Worm (Caenorhabditis elegans) whole organism, young adult: ENCODE results near the gene cyp-35A5.

Experiments used
- F23B12.7 ChIP-seq: sonication (generic microtip); optimal IDR thresholded peaks from 2 replicates; lab custom pipeline; 2017; ENCODE audit warnings: missing genetic modification characterization, mild to moderate bottlenecking, missing compliant biosample characterization, antibody characterized with exemption, moderate library complexity; ENCODE audit not compliant: insufficient read depth
- F49E8.2 ChIP-seq: sonication (generic microtip); optimal IDR thresholded peaks from 3 replicates; lab custom pipeline; 2017; ENCODE audit warnings: missing genetic modification characterization, mild to moderate bottlenecking, missing compliant biosample characterization, antibody characterized with exemption, moderate library complexity; ENCODE audit not compliant: insufficient read depth
- F52B5.7 ChIP-seq: sonication (generic microtip); optimal IDR thresholded peaks from 2 replicates; lab custom pipeline; 2016; ENCODE audit warnings: mild to moderate bottlenecking, missing genetic modification characterization, missing compliant biosample characterization
- T07F8.4 ChIP-seq: sonication (generic microtip); optimal IDR thresholded peaks from 2 replicates; lab custom pipeline; 2016; ENCODE audit warnings: mild to moderate bottlenecking, missing genetic modification characterization, moderate library complexity, missing compliant biosample characterization
- T26A5.8 ChIP-seq: sonication (generic microtip); optimal IDR thresholded peaks from 2 replicates; lab custom pipeline; 2016; ENCODE audit warnings: missing genetic modification characterization, missing compliant biosample characterization
- Y56A3A.18 ChIP-seq: fragments of 200-800 bp; sonication (Bioruptor generic); IDR thresholded peaks from 2 replicates; pipeline ENCODE4 v1.3.6; 2022; ENCODE audit warnings: missing genetic modification reagents, missing genetic modification characterization, missing compliant biosample characterization
- Y67H2A.10 ChIP-seq: fragments of 200-800 bp; sonication (Bioruptor generic); conservative IDR thresholded peaks from 2 replicates; pipeline ENCODE4 v1.3.6; 2022; ENCODE audit warnings: missing genetic modification reagents, missing genetic modification characterization, missing compliant biosample characterization
- Y79H2A.3 ChIP-seq: fragments of 200-800 bp; sonication (Bioruptor generic); conservative IDR thresholded peaks from 2 replicates; pipeline ENCODE4 v1.3.6; 2022; ENCODE audit warnings: missing genetic modification reagents, missing genetic modification characterization, missing compliant biosample characterization
- ZK185.1 ChIP-seq: sonication (generic microtip); optimal IDR thresholded peaks from 2 replicates; lab custom pipeline; 2016; ENCODE audit warnings: mild to moderate bottlenecking, missing genetic modification characterization, missing compliant biosample characterization; ENCODE audit not compliant: poor library complexity, severe bottlenecking
- aptf-3 ChIP-seq: fragments of 200-800 bp; sonication (Bioruptor generic); IDR thresholded peaks from 2 replicates; pipeline ENCODE4 v1.3.6; 2022; ENCODE audit warnings: missing genetic modification characterization, missing compliant biosample characterization
- cebp-2 ChIP-seq: fragments of 200-800 bp; sonication (Bioruptor generic); IDR thresholded peaks from 2 replicates; pipeline ENCODE4 v1.3.6; 2022; ENCODE audit warnings: missing genetic modification characterization, missing compliant biosample characterization
- die-1 ChIP-seq: sonication (generic microtip); optimal IDR thresholded peaks from 2 replicates; lab custom pipeline; 2016; ENCODE audit warnings: missing genotype, mild to moderate bottlenecking, missing genetic modification characterization, missing compliant biosample characterization
- egl-44 ChIP-seq: fragments of 200-800 bp; sonication (Bioruptor generic); IDR thresholded peaks from 2 replicates; pipeline ENCODE4 v1.3.6; 2022; ENCODE audit warnings: missing genetic modification reagents, missing genetic modification characterization, missing compliant biosample characterization
- ekl-4 ChIP-seq: fragments of 200-800 bp; sonication (Bioruptor generic); IDR thresholded peaks from 2 replicates; pipeline ENCODE4 v1.3.6; 2022; ENCODE audit warnings: missing genetic modification reagents, missing genetic modification characterization, missing compliant biosample characterization
- ets-4 ChIP-seq: fragments of 200-800 bp; sonication (Bioruptor generic); optimal IDR thresholded peaks from 2 replicates; lab custom pipeline; 2018; ENCODE audit warnings: mild to moderate bottlenecking, missing genetic modification characterization, missing compliant biosample characterization
- fkh-3 ChIP-seq: sonication (generic microtip); optimal IDR thresholded peaks from 2 replicates; lab custom pipeline; 2016; ENCODE audit warnings: mild to moderate bottlenecking, missing genetic modification characterization, missing compliant biosample characterization
- gei-17 ChIP-seq: fragments of 200-800 bp; sonication (Bioruptor generic); optimal IDR thresholded peaks from 2 replicates; lab custom pipeline; 2018; ENCODE audit warnings: mild to moderate bottlenecking, missing genetic modification characterization, missing compliant biosample characterization
- hrde-1 ChIP-seq: sonication (generic microtip); optimal IDR thresholded peaks from 2 replicates; lab custom pipeline; 2016; ENCODE audit warnings: missing genetic modification characterization, mild to moderate bottlenecking, missing compliant biosample characterization, moderate library complexity, missing genotype, missing genetic modification reagents, borderline replicate concordance
- lin-26 ChIP-seq: fragments of 200-800 bp; sonication (Bioruptor generic); IDR thresholded peaks from 2 replicates; pipeline ENCODE4 v1.3.6; 2022; ENCODE audit warnings: missing genetic modification reagents, missing genetic modification characterization, missing compliant biosample characterization
- lin-40 ChIP-seq: sonication (generic microtip); optimal IDR thresholded peaks from 2 replicates; lab custom pipeline; 2016; ENCODE audit warnings: missing genetic modification characterization, mild to moderate bottlenecking, missing compliant biosample characterization, missing genotype, missing genetic modification reagents
- lin-54 ChIP-seq: fragments of 200-800 bp; sonication (Bioruptor generic); optimal IDR thresholded peaks from 2 replicates; lab custom pipeline; 2018; ENCODE audit warnings: mild to moderate bottlenecking, missing genetic modification characterization, missing compliant biosample characterization
- lir-1 ChIP-seq: fragments of 200-800 bp; sonication (Bioruptor generic); conservative IDR thresholded peaks from 2 replicates; pipeline ENCODE4 v1.3.6; 2022; ENCODE audit warnings: missing genetic modification reagents, missing genetic modification characterization, missing compliant biosample characterization
- madf-3 ChIP-seq: fragments of 200-800 bp; sonication (Bioruptor generic); IDR thresholded peaks from 2 replicates; pipeline ENCODE4 v1.3.6; 2022; ENCODE audit warnings: missing genetic modification reagents, missing genetic modification characterization, missing compliant biosample characterization
- mel-28 ChIP-seq: sonication (generic microtip); optimal IDR thresholded peaks from 2 replicates; lab custom pipeline; 2016; ENCODE audit warnings: borderline replicate concordance, mild to moderate bottlenecking, missing genetic modification characterization, missing compliant biosample characterization
- mxl-1 ChIP-seq: sonication (generic microtip); optimal IDR thresholded peaks from 2 replicates; lab custom pipeline; 2016; ENCODE audit warnings: missing genetic modification characterization, missing compliant biosample characterization
- nfya-2 ChIP-seq: fragments of 200-800 bp; sonication (Bioruptor generic); IDR thresholded peaks from 2 replicates; pipeline ENCODE4 v1.3.6; 2022; ENCODE audit warnings: missing genetic modification reagents, missing genetic modification characterization, missing compliant biosample characterization
- nhr-120 ChIP-seq: fragments of 200-800 bp; sonication (Bioruptor generic); IDR thresholded peaks from 2 replicates; pipeline ENCODE4 v1.3.6; 2022; ENCODE audit warnings: missing genetic modification characterization, missing compliant biosample characterization
- rcor-1 ChIP-seq: fragments of 200-800 bp; sonication (Bioruptor generic); IDR thresholded peaks from 2 replicates; pipeline ENCODE4 v1.3.6; 2022; ENCODE audit warnings: missing genetic modification reagents, missing genetic modification characterization, missing compliant biosample characterization
- rpc-1 ChIP-seq, 2 experiments: fragments of 150-350 bp in 1 of 2; sonication (generic microtip) in 1 of 2; optimal IDR thresholded peaks; 2 replicates each; lab custom pipeline; 2014 to 2018; ENCODE audit warnings: missing biosample characterization in 1 of 2, missing genetic modification characterization in 1 of 2, missing genetic modification reagents in 1 of 2, missing genotype in 1 of 2
- sea-2 ChIP-seq: fragments of 200-800 bp; sonication (Bioruptor generic); IDR thresholded peaks from 2 replicates; pipeline ENCODE4 v1.3.6; 2022; ENCODE audit warnings: missing genetic modification characterization, missing compliant biosample characterization
- snpc-1.3 ChIP-seq: sonication (generic microtip); optimal IDR thresholded peaks from 2 replicates; lab custom pipeline; 2017; ENCODE audit warnings: missing genetic modification characterization, mild to moderate bottlenecking, missing compliant biosample characterization, antibody characterized with exemption, moderate library complexity, missing genotype, missing genetic modification reagents; ENCODE audit not compliant: insufficient read depth
- snpc-3.4 ChIP-seq: sonication (generic microtip); optimal IDR thresholded peaks from 2 replicates; lab custom pipeline; 2017; ENCODE audit warnings: missing genetic modification characterization, mild to moderate bottlenecking, missing compliant biosample characterization, antibody characterized with exemption, moderate library complexity, missing genotype, missing genetic modification reagents
- sptf-2 ChIP-seq: fragments of 200-800 bp; sonication (Bioruptor generic); optimal IDR thresholded peaks from 2 replicates; lab custom pipeline; 2018; ENCODE audit warnings: mild to moderate bottlenecking, missing genetic modification characterization, missing compliant biosample characterization
- tbx-9 ChIP-seq: sonication (generic microtip); optimal IDR thresholded peaks from 2 replicates; lab custom pipeline; 2016; ENCODE audit warnings: borderline replicate concordance, missing genetic modification characterization, inconsistent platforms, missing compliant biosample characterization
- unc-62 ChIP-seq: fragments of 150-350 bp; optimal IDR thresholded peaks from 2 replicates; lab custom pipeline; 2014; ENCODE audit warnings: missing biosample characterization, missing genetic modification reagents, missing genetic modification characterization
- xnd-1 ChIP-seq: sonication (generic microtip); optimal IDR thresholded peaks from 2 replicates; lab custom pipeline; 2016; ENCODE audit warnings: missing genotype, missing genetic modification reagents, missing genetic modification characterization, missing compliant biosample characterization
- ztf-28 ChIP-seq: fragments of 200-800 bp; sonication (Bioruptor generic); IDR thresholded peaks from 2 replicates; pipeline ENCODE4 v1.3.6; 2022; ENCODE audit warnings: missing genetic modification reagents, missing genetic modification characterization, missing compliant biosample characterization

cyp-35A5 gene

ce11 chrV:3931326-3931725 lies 4.8 kb upstream of the cyp-35A5 start, which contains the start of gene srx-63:
Gene srx-63, plus strand, starts transcription at chrV:3931626.
- no peak for TF ChIP-seq mxl-1

ce11 chrV:3938789-3939188 lies 2.7 kb downstream of the cyp-35A5 start, which contains the start of gene cyp-35B1:
Gene cyp-35B1, plus strand, starts transcription at chrV:3939032.
- TF ChIP-seq xnd-1 (no peak), Y56A3A.18 (no peak), ztf-28 (GFP tag; lab: Robert Waterston, UW) (no peak), hrde-1 (tag; lab: Kevin White, UChicago) (no peak), ekl-4 (GFP tag; lab: Robert Waterston, UW) (no peak), nfya-2 (GFP tag; lab: Robert Waterston, UW) (no peak), lir-1 (no peak), ets-4 (GFP tag; lab: Kevin White, UChicago) (no peak), aptf-3 (no peak), lin-54 (GFP tag; lab: Kevin White, UChicago) (no peak), fkh-3 (no peak), sea-2 (no peak), Y79H2A.3 (GFP tag; lab: Robert Waterston, UW) (no peak), cebp-2 (no peak), Y67H2A.10 (no peak), F52B5.7 (no peak), F23B12.7 (no peak)

- TF ChIP-seq die-1 (tag; lab: Kevin White, UChicago) (no peak), sptf-2 (no peak)
Measured at ce11 chrV:3941860-3942259, 5.7 kb downstream of the cyp-35A5 start, which contains the start of gene cyp-35B2. Gene cyp-35B2, plus strand, starts transcription at chrV:3942160.

- TF ChIP-seq tbx-9 (tag; lab: Kevin White, UChicago), result no peak
- no peak for TF ChIP-seq cebp-2
- no peak for TF ChIP-seq ZK185.1
- no peak for TF ChIP-seq lin-26 (GFP tag; lab: Robert Waterston, UW)
- TF ChIP-seq snpc-1.3 (tag; lab: Kevin White, UChicago), result no peak
- no peak for TF ChIP-seq snpc-3.4 (tag; lab: Kevin White, UChicago)
- no peak for TF ChIP-seq gei-17 (GFP tag; lab: Kevin White, UChicago)
- no peak for TF ChIP-seq xnd-1
- TF ChIP-seq mel-28, result no peak
- no peak for TF ChIP-seq T07F8.4 (tag; lab: Kevin White, UChicago)
- no peak for TF ChIP-seq madf-3 (GFP tag; lab: Robert Waterston, UW)
- no peak for TF ChIP-seq rcor-1 (GFP tag; lab: Robert Waterston, UW)
- TF ChIP-seq rpc-1 (optimal IDR thresholded peaks at IDR 0.05; lab: Kevin White, UChicago), result no peak
- TF ChIP-seq rpc-1 (tag; optimal IDR thresholded peaks at IDR 0.05; lab: Kevin White, UChicago), result no peak
- TF ChIP-seq nhr-120 (GFP tag; lab: Robert Waterston, UW), result no peak
- TF ChIP-seq F49E8.2, result no peak
- no peak for TF ChIP-seq lin-40
- TF ChIP-seq egl-44, result no peak
- TF ChIP-seq unc-62 (GFP tag; lab: Kevin White, UChicago), result no peak
- TF ChIP-seq T26A5.8 (tag; lab: Kevin White, UChicago), result no peak
Measured at ce11 chrV:3943364-3943763, 7.2 kb downstream of the cyp-35A5 start.
